Worm (Caenorhabditis elegans) whole organism, late embryonic: ENCODE measurements around the gene F39E9.6.

Source experiments
- ceh-18 ChIP-seq: sonication (generic microtip); optimal IDR thresholded peaks from 2 replicates; lab custom pipeline; 2016; ENCODE audit warnings: missing genetic modification characterization, missing compliant biosample characterization
- ceh-31 ChIP-seq: sonication (generic microtip); optimal IDR thresholded peaks from 2 replicates; lab custom pipeline; 2016; ENCODE audit warnings: missing genetic modification characterization, missing compliant biosample characterization
- ets-4 ChIP-seq: sonication (generic microtip); optimal IDR thresholded peaks from 2 replicates; lab custom pipeline; 2016; ENCODE audit warnings: missing genetic modification characterization, missing compliant biosample characterization
- fkh-6 ChIP-seq: sonication (generic microtip); optimal IDR thresholded peaks from 2 replicates; lab custom pipeline; 2016; ENCODE audit warnings: missing genetic modification characterization, missing compliant biosample characterization
- sox-4 ChIP-seq: sonication (generic microtip); optimal IDR thresholded peaks from 2 replicates; lab custom pipeline; 2017; ENCODE audit warnings: mild to moderate bottlenecking, missing genetic modification characterization, inconsistent platforms, missing compliant biosample characterization

- TF ChIP-seq ets-4 (tag; lab: Kevin White, UChicago) (no peak), ceh-18 (tag; lab: Kevin White, UChicago) (no peak), ceh-31 (no peak), sox-4 (no peak), fkh-6 (no peak)
These were observed 26.3 kb downstream of the F39E9.6 start, which contains the start of gene sri-63 for ce11 chrII:3287073-3287472.
